Worm (Caenorhabditis elegans): ENCODE data around the gene col-176.

DNA sequence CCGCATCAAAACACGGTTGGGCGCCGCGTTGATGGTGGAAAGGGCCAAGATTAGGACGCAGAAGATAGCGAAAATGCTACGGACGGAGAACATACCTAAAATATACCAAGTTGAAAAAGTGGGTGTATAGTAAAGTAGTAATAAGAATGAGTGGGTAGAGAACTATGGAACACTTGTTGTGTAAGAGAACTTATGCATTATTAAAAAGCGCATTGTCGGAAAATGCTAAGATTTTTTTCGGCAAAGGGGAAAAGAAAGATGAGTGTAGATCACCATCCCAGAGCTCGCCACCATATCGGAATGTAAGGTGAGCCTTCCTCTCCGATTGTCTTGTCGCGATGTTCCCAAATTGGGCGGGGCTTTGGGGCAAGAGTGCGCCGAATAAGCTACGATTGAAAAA lies 10.5 kb downstream of the col-176 start, which contains the start of gene flp-28:
- no peak for TF ChIP-seq nhr-237 (tag; optimal IDR thresholded peaks at IDR 0.05)
- TF ChIP-seq zag-1 (tag; optimal IDR thresholded peaks at IDR 0.05), result no peak
- TF ChIP-seq rnt-1 (tag; optimal IDR thresholded peaks at IDR 0.05), result no peak
- TF ChIP-seq alr-1 (tag; optimal IDR thresholded peaks at IDR 0.05; ENCODE audit: borderline replicate concordance), result no peak
- TF ChIP-seq elt-3 (tag; optimal IDR thresholded peaks at IDR 0.05), result no peak
- no peak for TF ChIP-seq unc-86 (tag; optimal IDR thresholded peaks at IDR 0.05)
- TF ChIP-seq ztf-11 (tag; optimal IDR thresholded peaks at IDR 0.05), result no peak
- TF ChIP-seq unc-62 (GFP tag; optimal IDR thresholded peaks at IDR 0.05), result no peak
- no peak for TF ChIP-seq grh-1 (GFP tag; IDR thresholded peaks at IDR 0.05)
- no peak for TF ChIP-seq mdl-1 (tag; optimal IDR thresholded peaks at IDR 0.05)
- no peak for TF ChIP-seq C16A3.4 (tag; optimal IDR thresholded peaks at IDR 0.05)
- TF ChIP-seq pqm-1 (tag; optimal IDR thresholded peaks at IDR 0.05), result no peak
